Worm (Caenorhabditis elegans) whole organism, late embryonic: Measurements from ENCODE around the gene sid-2.

Source experiments
- ahr-1 ChIP-seq: sonication (generic microtip); optimal IDR thresholded peaks from 2 replicates; lab custom pipeline; 2016; ENCODE audit warnings: missing genetic modification characterization, missing compliant biosample characterization
- ceh-48 ChIP-seq: sonication (generic microtip); optimal IDR thresholded peaks from 2 replicates; lab custom pipeline; 2016; ENCODE audit warnings: missing genetic modification characterization, inconsistent platforms, missing compliant biosample characterization
- elt-2 ChIP-seq: sonication (generic microtip); optimal IDR thresholded peaks from 2 replicates; lab custom pipeline; 2016; ENCODE audit warnings: missing genetic modification reagents, missing genetic modification characterization, missing compliant biosample characterization
- hlh-30 ChIP-seq: sonication (generic microtip); optimal IDR thresholded peaks from 2 replicates; lab custom pipeline; 2017; ENCODE audit warnings: antibody characterized with exemption, missing genetic modification characterization, missing compliant biosample characterization; ENCODE audit not compliant: insufficient read depth
- lin-11 ChIP-seq: fragments of 200-800 bp; sonication (Bioruptor generic); optimal IDR thresholded peaks from 2 replicates; lab custom pipeline; 2018; ENCODE audit warnings: mild to moderate bottlenecking, missing genetic modification characterization, missing compliant biosample characterization
- nhr-11 ChIP-seq: fragments of 150-350 bp; optimal IDR thresholded peaks from 2 replicates; lab custom pipeline; 2014; ENCODE audit warnings: missing biosample characterization, missing genetic modification characterization
- pqm-1 ChIP-seq: sonication (generic microtip); optimal IDR thresholded peaks from 2 replicates; lab custom pipeline; 2016; ENCODE audit warnings: missing genetic modification characterization, missing compliant biosample characterization
- ref-2 ChIP-seq: sonication (generic microtip); optimal IDR thresholded peaks from 2 replicates; lab custom pipeline; 2016; ENCODE audit warnings: missing genetic modification characterization, missing compliant biosample characterization
- rnt-1 ChIP-seq: sonication (generic microtip); optimal IDR thresholded peaks from 2 replicates; lab custom pipeline; 2016; ENCODE audit warnings: missing genetic modification characterization, missing compliant biosample characterization
- tbx-7 ChIP-seq: sonication (generic microtip); optimal IDR thresholded peaks from 2 replicates; lab custom pipeline; 2016; ENCODE audit warnings: missing genotype, missing genetic modification characterization, missing compliant biosample characterization

DNA sequence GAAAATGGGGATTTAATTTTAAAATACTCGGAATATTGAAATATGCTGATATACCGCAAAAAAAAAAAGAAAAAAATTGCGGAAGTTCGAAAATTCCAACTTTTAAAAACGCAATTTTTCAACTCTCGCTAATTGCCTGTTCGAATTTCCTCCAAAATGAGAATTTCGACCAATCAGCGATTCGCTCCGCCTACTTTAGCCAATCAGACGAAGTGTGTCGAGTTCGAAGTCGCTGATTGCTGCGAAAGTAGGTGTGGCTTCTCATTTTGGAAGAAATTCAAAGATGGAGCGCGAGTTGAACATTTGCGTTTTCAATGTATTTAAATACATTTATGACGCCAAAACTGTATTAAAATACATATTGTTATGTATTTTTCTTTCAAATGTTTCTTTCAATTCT, 29.2 kb downstream of the sid-2 start:
- TF ChIP-seq rnt-1 (tag; lab: Kevin White, UChicago) (no peak), ref-2 (tag; lab: Kevin White, UChicago) (no peak), nhr-11 (no peak), elt-2 (tag; lab: Kevin White, UChicago) (no peak), lin-11 (tag; lab: Kevin White, UChicago) (no peak), pqm-1 (tag; lab: Kevin White, UChicago) (no peak), hlh-30 (tag; lab: Kevin White, UChicago) (no peak), ahr-1 (tag; lab: Kevin White, UChicago) (no peak), tbx-7 (tag; lab: Kevin White, UChicago) (no peak), ceh-48 (tag; lab: Kevin White, UChicago) (no peak)
